Worm (Caenorhabditis elegans) whole organism, young adult: ENCODE measurements around the gene egl-8.

Experiments used
- B0035.1 ChIP-seq: sonication (generic microtip); optimal IDR thresholded peaks from 2 replicates; lab custom pipeline; 2016; ENCODE audit warnings: missing genetic modification characterization, mild to moderate bottlenecking, missing compliant biosample characterization, missing genotype, missing genetic modification reagents
- C17E4.6 ChIP-seq: fragments of 200-800 bp; sonication (Bioruptor generic); IDR thresholded peaks from 2 replicates; pipeline ENCODE4 v1.3.6; 2022; ENCODE audit warnings: missing genetic modification reagents, missing genetic modification characterization, missing compliant biosample characterization
- F55B11.4 ChIP-seq: sonication (generic microtip); optimal IDR thresholded peaks from 2 replicates; lab custom pipeline; 2016; ENCODE audit warnings: missing compliant biosample characterization, missing genetic modification characterization, borderline replicate concordance; ENCODE audit not compliant: insufficient read depth
- K12H6.12 ChIP-seq: fragments of 200-800 bp; sonication (Bioruptor generic); optimal IDR thresholded peaks from 2 replicates; lab custom pipeline; 2018; ENCODE audit warnings: mild to moderate bottlenecking, missing genetic modification characterization, missing compliant biosample characterization
- Y53G8AR.9 ChIP-seq: fragments of 200-800 bp; sonication (Bioruptor generic); conservative IDR thresholded peaks from 2 replicates; pipeline ENCODE4 v1.3.6; 2022; ENCODE audit warnings: missing genetic modification reagents, missing genetic modification characterization, missing compliant biosample characterization
- Y67H2A.10 ChIP-seq: fragments of 200-800 bp; sonication (Bioruptor generic); conservative IDR thresholded peaks from 2 replicates; pipeline ENCODE4 v1.3.6; 2022; ENCODE audit warnings: missing genetic modification reagents, missing genetic modification characterization, missing compliant biosample characterization
- Y79H2A.3 ChIP-seq: fragments of 200-800 bp; sonication (Bioruptor generic); conservative IDR thresholded peaks from 2 replicates; pipeline ENCODE4 v1.3.6; 2022; ENCODE audit warnings: missing genetic modification reagents, missing genetic modification characterization, missing compliant biosample characterization
- ZK185.1 ChIP-seq: sonication (generic microtip); optimal IDR thresholded peaks from 2 replicates; lab custom pipeline; 2016; ENCODE audit warnings: mild to moderate bottlenecking, missing genetic modification characterization, missing compliant biosample characterization; ENCODE audit not compliant: poor library complexity, severe bottlenecking
- ama-1 ChIP-seq, 3 experiments: fragments of 150-350 bp in 1 of 3; sonication (generic microtip) in 2 of 3; optimal IDR thresholded peaks; 2 replicates each; lab custom pipeline; 2014 to 2018; ENCODE audit warnings: missing biosample characterization in 2 of 3, missing genetic modification characterization in 2 of 3, missing genetic modification reagents in 2 of 3
- aptf-2 ChIP-seq: fragments of 200-800 bp; sonication (Bioruptor generic); conservative IDR thresholded peaks from 2 replicates; pipeline ENCODE4 v1.3.6; 2022; ENCODE audit warnings: missing genetic modification reagents, missing genetic modification characterization, missing compliant biosample characterization
- bed-2 ChIP-seq: fragments of 200-800 bp; sonication (Bioruptor generic); IDR thresholded peaks from 2 replicates; pipeline ENCODE4 v1.3.6; 2022; ENCODE audit warnings: missing genetic modification reagents, missing genetic modification characterization, missing compliant biosample characterization
- ccch-3 ChIP-seq: fragments of 200-800 bp; sonication (Bioruptor generic); optimal IDR thresholded peaks from 2 replicates; lab custom pipeline; 2018; ENCODE audit warnings: mild to moderate bottlenecking, missing genetic modification characterization, missing compliant biosample characterization
- dpff-1 ChIP-seq: sonication (generic microtip); optimal IDR thresholded peaks from 2 replicates; lab custom pipeline; 2017; ENCODE audit warnings: mild to moderate bottlenecking, missing genetic modification characterization, missing compliant biosample characterization
- efl-1 ChIP-seq: fragments of 150-350 bp; optimal IDR thresholded peaks from 2 replicates; lab custom pipeline; 2014; ENCODE audit warnings: missing biosample characterization, missing genetic modification reagents, missing genetic modification characterization
- egl-18 ChIP-seq: fragments of 200-800 bp; sonication (Bioruptor generic); IDR thresholded peaks from 2 replicates; pipeline ENCODE4 v1.3.6; 2022; ENCODE audit warnings: missing genetic modification reagents, missing genetic modification characterization, missing compliant biosample characterization
- egl-44 ChIP-seq: fragments of 200-800 bp; sonication (Bioruptor generic); IDR thresholded peaks from 2 replicates; pipeline ENCODE4 v1.3.6; 2022; ENCODE audit warnings: missing genetic modification reagents, missing genetic modification characterization, missing compliant biosample characterization
- ekl-4 ChIP-seq: fragments of 200-800 bp; sonication (Bioruptor generic); IDR thresholded peaks from 2 replicates; pipeline ENCODE4 v1.3.6; 2022; ENCODE audit warnings: missing genetic modification reagents, missing genetic modification characterization, missing compliant biosample characterization
- fkh-3 ChIP-seq: sonication (generic microtip); optimal IDR thresholded peaks from 2 replicates; lab custom pipeline; 2016; ENCODE audit warnings: mild to moderate bottlenecking, missing genetic modification characterization, missing compliant biosample characterization
- gei-17 ChIP-seq: fragments of 200-800 bp; sonication (Bioruptor generic); optimal IDR thresholded peaks from 2 replicates; lab custom pipeline; 2018; ENCODE audit warnings: mild to moderate bottlenecking, missing genetic modification characterization, missing compliant biosample characterization
- hmg-1.2 ChIP-seq: fragments of 200-800 bp; sonication (Bioruptor generic); IDR thresholded peaks from 2 replicates; pipeline ENCODE4 v1.3.6; 2022; ENCODE audit warnings: missing genetic modification reagents, missing genetic modification characterization, missing compliant biosample characterization
- lag-1 ChIP-seq: fragments of 200-800 bp; sonication (Bioruptor generic); IDR thresholded peaks from 2 replicates; pipeline ENCODE4 v1.3.6; 2022; ENCODE audit warnings: missing genetic modification reagents, missing genetic modification characterization, missing compliant biosample characterization
- let-526 ChIP-seq: fragments of 200-800 bp; sonication (Bioruptor generic); IDR thresholded peaks from 2 replicates; pipeline ENCODE4 v1.3.6; 2022; ENCODE audit warnings: missing genetic modification reagents, missing genetic modification characterization, missing compliant biosample characterization
- lin-40 ChIP-seq: sonication (generic microtip); optimal IDR thresholded peaks from 2 replicates; lab custom pipeline; 2016; ENCODE audit warnings: missing genetic modification characterization, mild to moderate bottlenecking, missing compliant biosample characterization, missing genotype, missing genetic modification reagents
- madf-10 ChIP-seq: sonication (generic microtip); optimal IDR thresholded peaks from 2 replicates; lab custom pipeline; 2016; ENCODE audit warnings: mild to moderate bottlenecking, missing genetic modification characterization, missing compliant biosample characterization
- madf-8 ChIP-seq: fragments of 200-800 bp; sonication (Bioruptor generic); conservative IDR thresholded peaks from 2 replicates; pipeline ENCODE4 v1.3.6; 2022; ENCODE audit warnings: missing genetic modification reagents, missing genetic modification characterization, missing compliant biosample characterization
- mes-4 ChIP-seq: sonication (generic microtip); optimal IDR thresholded peaks from 2 replicates; lab custom pipeline; 2016; ENCODE audit warnings: missing genotype, missing genetic modification characterization, missing compliant biosample characterization
- nfya-1 ChIP-seq: sonication (generic microtip); optimal IDR thresholded peaks from 2 replicates; lab custom pipeline; 2017; ENCODE audit warnings: antibody characterized with exemption, missing compliant biosample characterization, missing genetic modification characterization, borderline replicate concordance; ENCODE audit not compliant: insufficient read depth
- nfyb-1 ChIP-seq: fragments of 200-800 bp; sonication (Bioruptor generic); IDR thresholded peaks from 2 replicates; pipeline ENCODE4 v1.3.6; 2022; ENCODE audit warnings: missing genetic modification reagents, missing genetic modification characterization, missing compliant biosample characterization
- nhr-80 ChIP-seq: sonication (generic microtip); optimal IDR thresholded peaks from 2 replicates; lab custom pipeline; 2016; ENCODE audit warnings: missing genetic modification characterization, missing compliant biosample characterization
- pha-4 ChIP-seq: fragments of 150-350 bp; sonication (generic microtip); optimal IDR thresholded peaks from 2 replicates; lab custom pipeline; 2014; ENCODE audit warnings: missing biosample characterization, missing genetic modification reagents, missing genetic modification characterization
- snpc-1.1 ChIP-seq: sonication (generic microtip); optimal IDR thresholded peaks from 2 replicates; lab custom pipeline; 2017; ENCODE audit warnings: missing genetic modification characterization, mild to moderate bottlenecking, missing compliant biosample characterization, antibody characterized with exemption, moderate library complexity, missing genotype, missing genetic modification reagents; ENCODE audit not compliant: insufficient read depth
- snpc-1.3 ChIP-seq: sonication (generic microtip); optimal IDR thresholded peaks from 2 replicates; lab custom pipeline; 2017; ENCODE audit warnings: missing genetic modification characterization, mild to moderate bottlenecking, missing compliant biosample characterization, antibody characterized with exemption, moderate library complexity, missing genotype, missing genetic modification reagents; ENCODE audit not compliant: insufficient read depth
- snpc-3.4 ChIP-seq: sonication (generic microtip); optimal IDR thresholded peaks from 2 replicates; lab custom pipeline; 2017; ENCODE audit warnings: missing genetic modification characterization, mild to moderate bottlenecking, missing compliant biosample characterization, antibody characterized with exemption, moderate library complexity, missing genotype, missing genetic modification reagents
- snpc-4 ChIP-seq, 5 experiments: fragments of 150-350 bp in 1 of 5; sonication (generic microtip) in 4 of 5; optimal IDR thresholded peaks; 2 replicates each; lab custom pipeline; 2014 to 2018; ENCODE audit warnings: missing genetic modification characterization in 5 of 5, missing biosample characterization in 3 of 5, antibody characterized with exemption in 2 of 5, mild to moderate bottlenecking in 2 of 5, missing compliant biosample characterization in 2 of 5, missing genotype in 2 of 5, moderate library complexity in 2 of 5, missing genetic modification reagents in 1 of 5
- tlf-1 ChIP-seq: fragments of 200-800 bp; sonication (Bioruptor generic); optimal IDR thresholded peaks from 2 replicates; lab custom pipeline; 2018; ENCODE audit warnings: mild to moderate bottlenecking, missing genetic modification characterization, missing compliant biosample characterization
- unc-62 ChIP-seq: fragments of 150-350 bp; optimal IDR thresholded peaks from 2 replicates; lab custom pipeline; 2014; ENCODE audit warnings: missing biosample characterization, missing genetic modification reagents, missing genetic modification characterization
- zfh-2 ChIP-seq: fragments of 200-800 bp; sonication (Bioruptor generic); conservative IDR thresholded peaks from 2 replicates; pipeline ENCODE4 v1.3.6; 2022; ENCODE audit warnings: missing genetic modification reagents, missing genetic modification characterization, missing compliant biosample characterization
- zim-3 ChIP-seq: sonication (generic microtip); optimal IDR thresholded peaks from 2 replicates; lab custom pipeline; 2017; ENCODE audit warnings: mild to moderate bottlenecking, missing genetic modification characterization, moderate library complexity, missing compliant biosample characterization
- ztf-18 ChIP-seq: sonication (generic microtip); optimal IDR thresholded peaks from 2 replicates; lab custom pipeline; 2016; ENCODE audit warnings: missing genotype, mild to moderate bottlenecking, missing genetic modification characterization, missing compliant biosample characterization
- ztf-22 ChIP-seq: fragments of 200-800 bp; sonication (Bioruptor generic); optimal IDR thresholded peaks from 2 replicates; lab custom pipeline; 2018; ENCODE audit warnings: mild to moderate bottlenecking, missing genetic modification characterization, moderate library complexity, missing compliant biosample characterization
- ztf-3 ChIP-seq: fragments of 200-800 bp; sonication (Bioruptor generic); optimal IDR thresholded peaks from 2 replicates; lab custom pipeline; 2018; ENCODE audit warnings: mild to moderate bottlenecking, missing genetic modification characterization, missing compliant biosample characterization
- ztf-6 ChIP-seq: fragments of 200-800 bp; sonication (Bioruptor generic); IDR thresholded peaks from 2 replicates; pipeline ENCODE4 v1.3.6; 2022; ENCODE audit warnings: missing genetic modification reagents, missing genetic modification characterization, missing compliant biosample characterization

The egl-8 gene

DNA sequence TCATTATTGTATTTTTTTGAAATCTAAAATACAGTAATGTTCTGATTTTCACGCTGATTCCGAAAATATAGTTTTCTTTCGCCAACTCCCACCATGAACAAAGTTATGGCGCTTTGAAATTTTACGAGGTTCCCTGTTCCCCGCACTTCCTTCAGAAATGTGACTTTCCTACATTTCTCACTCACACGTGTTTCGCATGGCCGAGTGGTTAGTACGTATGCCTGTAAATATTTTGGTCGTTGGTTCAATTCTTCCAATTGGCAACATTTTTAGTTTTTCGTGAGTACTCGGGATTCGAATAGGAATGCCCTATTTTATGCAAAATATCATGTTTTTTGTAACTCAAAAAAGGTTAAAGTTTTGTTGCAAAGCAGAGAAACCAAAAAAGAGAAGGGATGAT lies 32.7 kb downstream of the egl-8 start (continued):
- TF ChIP-seq pha-4: no peak
- peak; percentile 71 for TF ChIP-seq ZK185.1 (tag; lab: Kevin White, UChicago)
- no peak for TF ChIP-seq ccch-3 (GFP tag; lab: Kevin White, UChicago)
- no peak for TF ChIP-seq B0035.1
- peak; percentile 78 for TF ChIP-seq snpc-3.4 (tag; lab: Kevin White, UChicago)
- no peak for TF ChIP-seq lag-1 (GFP tag; lab: Robert Waterston, UW)
- TF ChIP-seq nfyb-1: peak; percentile 89; the same call in 1 of the 2 replicates
- TF ChIP-seq ekl-4 (GFP tag; lab: Robert Waterston, UW): no peak
- TF ChIP-seq let-526 (GFP tag; lab: Robert Waterston, UW): peak; percentile 67; the same call in 1 of the 2 replicates
- TF ChIP-seq bed-2 (GFP tag; lab: Robert Waterston, UW): 0 out of 2 replicates have a peak, but pooled peaks have one; percentile 21
- TF ChIP-seq zfh-2 (GFP tag; lab: Robert Waterston, UW): no peak
- no peak for TF ChIP-seq lin-40 (tag; lab: Kevin White, UChicago)
- peak; percentile 85 for TF ChIP-seq snpc-1.3 (tag; lab: Kevin White, UChicago)
- peak; percentile 61 for TF ChIP-seq madf-10
- no peak for TF ChIP-seq aptf-2 (GFP tag; lab: Robert Waterston, UW)
- no peak for TF ChIP-seq egl-18 (GFP tag; lab: Robert Waterston, UW)
- TF ChIP-seq egl-44 (GFP tag; lab: Robert Waterston, UW): peak; percentile 66; the same call in 1 of the 2 replicates
- TF ChIP-seq zim-3 (tag; lab: Kevin White, UChicago): peak; percentile 96
- TF ChIP-seq fkh-3 (tag; lab: Kevin White, UChicago): peak; percentile 79
- TF ChIP-seq nfya-1 (tag; lab: Kevin White, UChicago): no peak
- TF ChIP-seq efl-1 (GFP tag; lab: Kevin White, UChicago): peak; percentile 14
- no peak for TF ChIP-seq dpff-1 (tag; lab: Kevin White, UChicago)
- peak; percentile 58 for TF ChIP-seq snpc-4 (GFP tag; optimal IDR thresholded peaks at IDR 0.05; lab: Kevin White, UChicago)
- TF ChIP-seq snpc-4 (tag; optimal IDR thresholded peaks at IDR 0.05; lab: Kevin White, UChicago): peak in 2 of 4 experiments; percentile 38 to 80
- TF ChIP-seq tlf-1 (GFP tag; lab: Kevin White, UChicago): peak; percentile 22
- no peak for TF ChIP-seq ama-1 (optimal IDR thresholded peaks at IDR 0.05; lab: Kevin White, UChicago)
- peak; percentile 60 to 66 for TF ChIP-seq ama-1 (GFP tag; optimal IDR thresholded peaks at IDR 0.05; lab: Kevin White, UChicago)
- no peak; the same call in 1 of the 2 replicates for TF ChIP-seq Y53G8AR.9 (GFP tag; lab: Robert Waterston, UW)
- no peak for TF ChIP-seq unc-62 (GFP tag; lab: Kevin White, UChicago)
- peak; percentile 57 for TF ChIP-seq K12H6.12
- TF ChIP-seq Y67H2A.10 (GFP tag; lab: Robert Waterston, UW): no peak
- TF ChIP-seq ztf-18 (tag; lab: Kevin White, UChicago): peak; percentile 71
- 0 out of 2 replicates have a peak, but pooled peaks have one; percentile 21 for TF ChIP-seq madf-8 (GFP tag; lab: Robert Waterston, UW)
- no peak for TF ChIP-seq nhr-80 (tag; lab: Kevin White, UChicago)
- peak; percentile 53; the same call in 1 of the 2 replicates for TF ChIP-seq ztf-6 (GFP tag; lab: Robert Waterston, UW)
- TF ChIP-seq C17E4.6 (GFP tag; lab: Robert Waterston, UW): 0 out of 2 replicates have a peak, but pooled peaks have one; percentile 40
- TF ChIP-seq, all 124 proteins: peak for 66

DNA sequence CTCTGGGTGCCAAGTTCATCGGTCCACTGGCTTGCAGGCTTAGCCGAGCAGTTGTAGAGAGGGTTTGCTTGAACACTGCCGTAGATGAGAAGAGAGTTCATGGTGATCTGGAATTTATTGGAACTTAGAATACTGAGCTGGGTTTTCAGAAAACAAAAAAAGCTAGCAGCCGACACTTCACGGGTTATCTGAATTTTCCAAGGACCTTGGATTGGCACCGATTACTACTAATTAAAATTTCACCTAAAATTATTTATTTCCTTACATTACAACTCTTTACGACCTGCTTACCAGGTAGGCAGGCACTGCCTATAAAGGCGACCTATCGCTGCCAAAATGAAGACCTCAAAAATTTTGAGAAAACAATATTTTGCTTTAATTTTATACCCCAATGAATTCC lies 35.3 kb downstream of the egl-8 start, which contains the start of gene srt-52:
Gene srt-52 (minus strand): TSS at position 101 of the 400 bp plus-strand sequence.
- TF ChIP-seq snpc-1.1 (tag; lab: Kevin White, UChicago) (no peak), hmg-1.2 (GFP tag; lab: Robert Waterston, UW) (no peak), Y79H2A.3 (GFP tag; lab: Robert Waterston, UW) (no peak), F55B11.4 (tag; lab: Kevin White, UChicago) (no peak), egl-44 (GFP tag; lab: Robert Waterston, UW) (no peak), ztf-18 (tag; lab: Kevin White, UChicago) (no peak), fkh-3 (tag; lab: Kevin White, UChicago) (no peak), efl-1 (GFP tag; lab: Kevin White, UChicago) (no peak), ztf-3 (GFP tag; lab: Kevin White, UChicago) (no peak), bed-2 (GFP tag; lab: Robert Waterston, UW) (no peak), mes-4 (no peak), gei-17 (GFP tag; lab: Kevin White, UChicago) (no peak), ztf-22 (GFP tag; lab: Kevin White, UChicago) (no peak)
